Fruit fly (Drosophila melanogaster): ENCODE results near the gene CG7382.

The CG7382 gene

DNA sequence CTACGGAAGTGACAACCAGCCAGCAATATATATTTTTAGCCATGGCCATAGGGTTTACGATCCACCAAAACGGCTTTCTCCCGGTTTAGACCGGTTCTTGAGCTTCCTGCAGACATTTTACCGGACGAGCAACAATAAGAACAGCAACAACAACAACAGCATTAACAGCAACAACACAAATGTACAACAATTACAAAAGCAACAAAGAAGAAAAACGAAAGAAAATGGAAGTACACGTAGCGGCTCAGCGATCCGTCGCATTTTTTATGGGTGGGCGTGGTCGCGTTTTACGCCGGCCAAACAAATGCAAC is 26.5 kb upstream of the CG7382 start:
- TF ChIP-seq fru (GFP tag; optimal IDR thresholded peaks at IDR 0.05), result no peak
- no peak for TF ChIP-seq GATAd (GFP tag; optimal IDR thresholded peaks at IDR 0.05)
- TF ChIP-seq lola (GFP tag; optimal IDR thresholded peaks at IDR 0.05), result no peak
- no peak for TF ChIP-seq Rel (GFP tag; optimal IDR thresholded peaks at IDR 0.05)
- TF ChIP-seq Rel (tag; optimal IDR thresholded peaks at IDR 0.05), result peak; percentile 41
- no peak for TF ChIP-seq N (GFP tag; optimal IDR thresholded peaks at IDR 0.05)
- TF ChIP-seq br (GFP tag; optimal IDR thresholded peaks at IDR 0.05), result no peak
- no peak for TF ChIP-seq Jra (GFP tag; optimal IDR thresholded peaks at IDR 0.05)
- TF ChIP-seq dl (GFP tag; optimal IDR thresholded peaks at IDR 0.05; ENCODE audit: insufficient read depth in 1 of 2, partially characterized antibody in 2 of 2), result no peak

DNA sequence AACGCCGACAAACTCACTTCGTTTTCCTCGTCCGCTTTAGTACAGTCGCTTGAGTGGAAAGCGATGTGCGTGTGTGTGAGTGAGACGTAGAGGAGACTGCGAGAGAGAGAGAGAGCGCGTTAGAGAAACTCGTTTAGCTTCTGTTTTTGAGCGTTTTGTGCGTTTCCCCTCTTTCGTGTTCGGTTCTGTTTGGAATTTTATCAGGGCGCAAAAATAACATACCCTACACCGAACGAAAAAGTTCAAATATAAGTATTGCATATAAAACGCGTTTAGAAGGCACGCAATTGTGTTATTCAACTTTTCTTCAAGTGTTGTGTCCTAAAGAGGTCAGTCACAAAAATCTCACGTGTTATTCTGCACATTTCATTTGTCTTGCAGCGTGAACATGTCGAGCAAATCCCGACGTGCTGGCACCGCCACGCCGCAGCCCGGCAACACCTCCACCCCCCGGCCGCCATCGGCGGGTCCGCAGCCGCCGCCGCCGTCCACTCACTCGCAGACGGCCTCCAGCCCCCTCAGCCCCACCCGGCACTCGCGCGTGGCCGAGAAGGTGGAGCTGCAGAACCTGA is 23.3 kb upstream of the CG7382 start:
- TF ChIP-seq Jra (GFP tag; optimal IDR thresholded peaks at IDR 0.05), result no peak
- TF ChIP-seq jim (GFP tag; optimal IDR thresholded peaks at IDR 0.05), result no peak
- peak; percentile 56 for TF ChIP-seq h (GFP tag; optimal IDR thresholded peaks at IDR 0.05)
- no peak for TF ChIP-seq Hnf4 (GFP tag; optimal IDR thresholded peaks at IDR 0.05)
- peak; percentile 37 for TF ChIP-seq HLH106 (tag; optimal IDR thresholded peaks at IDR 0.05)
- no peak for TF ChIP-seq CG32264 (GFP tag; optimal IDR thresholded peaks at IDR 0.05)
- peak; percentile 81 for TF ChIP-seq Dif (GFP tag; optimal IDR thresholded peaks at IDR 0.05; ENCODE audit: partially characterized antibody)
- TF ChIP-seq Abd-B (GFP tag; optimal IDR thresholded peaks at IDR 0.05), result no peak
- peak; percentile 4 for TF ChIP-seq Myc (optimal IDR thresholded peaks at IDR 0.05)
- no peak for TF ChIP-seq Mio (GFP tag; optimal IDR thresholded peaks at IDR 0.05)
- TF ChIP-seq GATAd (GFP tag; optimal IDR thresholded peaks at IDR 0.05), result no peak
- TF ChIP-seq Hr78 (GFP tag; optimal IDR thresholded peaks at IDR 0.05), result no peak
- no peak for TF ChIP-seq CrebA (GFP tag; optimal IDR thresholded peaks at IDR 0.05; ENCODE audit: borderline replicate concordance)
- TF ChIP-seq OdsH (GFP tag; optimal IDR thresholded peaks at IDR 0.05), result peak; percentile 45
- no peak for TF ChIP-seq dmrt93B (GFP tag; optimal IDR thresholded peaks at IDR 0.05)
- no peak for TF ChIP-seq sage (GFP tag; optimal IDR thresholded peaks at IDR 0.05)
- no peak for TF ChIP-seq Vsx2 (GFP tag; optimal IDR thresholded peaks at IDR 0.05; ENCODE audit: partially characterized antibody)
- TF ChIP-seq ey (GFP tag; optimal IDR thresholded peaks at IDR 0.05), result peak; percentile 40
- no peak for TF ChIP-seq N (GFP tag; optimal IDR thresholded peaks at IDR 0.05)
- peak; percentile 98 for TF ChIP-seq Dfd (GFP tag; optimal IDR thresholded peaks at IDR 0.05)
- TF ChIP-seq Sp1 (GFP tag; optimal IDR thresholded peaks at IDR 0.05), result peak; percentile 19
- TF ChIP-seq pan (optimal IDR thresholded peaks at IDR 0.05), result no peak
- peak; percentile 57 for TF ChIP-seq rgr (GFP tag; optimal IDR thresholded peaks at IDR 0.05)
- no peak for TF ChIP-seq fru (GFP tag; optimal IDR thresholded peaks at IDR 0.05)
- no peak for TF ChIP-seq CG9705 (GFP tag; optimal IDR thresholded peaks at IDR 0.05)
- peak; percentile 14 to 68 for TF ChIP-seq foxo (GFP tag; optimal IDR thresholded peaks at IDR 0.05)
- no peak for TF ChIP-seq tai (GFP tag; optimal IDR thresholded peaks at IDR 0.05)
- TF ChIP-seq lola (GFP tag; optimal IDR thresholded peaks at IDR 0.05), result no peak
- TF ChIP-seq sv (GFP tag; optimal IDR thresholded peaks at IDR 0.05), result no peak
- peak; percentile 77 for TF ChIP-seq psq (GFP tag; optimal IDR thresholded peaks at IDR 0.05)
- peak; percentile 7 for TF ChIP-seq br (GFP tag; optimal IDR thresholded peaks at IDR 0.05)
- TF ChIP-seq usp (GFP tag; optimal IDR thresholded peaks at IDR 0.05), result no peak
- no peak for TF ChIP-seq dsf (GFP tag; optimal IDR thresholded peaks at IDR 0.05; ENCODE audit: borderline replicate concordance)
- no peak for TF ChIP-seq brk (GFP tag; optimal IDR thresholded peaks at IDR 0.05)
- peak; percentile 43 for TF ChIP-seq Hr83 (GFP tag; optimal IDR thresholded peaks at IDR 0.05; ENCODE audit: poor library complexity, severe bottlenecking)
- no peak for TF ChIP-seq woc (GFP tag; optimal IDR thresholded peaks at IDR 0.05)
- TF ChIP-seq Rel (GFP tag; optimal IDR thresholded peaks at IDR 0.05), result no peak
- peak; percentile 3 for TF ChIP-seq Rel (tag; optimal IDR thresholded peaks at IDR 0.05)
- peak in 1 of 2 experiments; percentile 0 for TF ChIP-seq dl (GFP tag; optimal IDR thresholded peaks at IDR 0.05; ENCODE audit: insufficient read depth in 1 of 2, partially characterized antibody in 2 of 2)

Data from whole organism, wandering third instar larva.